Fruit fly (Drosophila melanogaster): ENCODE data around the gene CG5246.

DNA sequence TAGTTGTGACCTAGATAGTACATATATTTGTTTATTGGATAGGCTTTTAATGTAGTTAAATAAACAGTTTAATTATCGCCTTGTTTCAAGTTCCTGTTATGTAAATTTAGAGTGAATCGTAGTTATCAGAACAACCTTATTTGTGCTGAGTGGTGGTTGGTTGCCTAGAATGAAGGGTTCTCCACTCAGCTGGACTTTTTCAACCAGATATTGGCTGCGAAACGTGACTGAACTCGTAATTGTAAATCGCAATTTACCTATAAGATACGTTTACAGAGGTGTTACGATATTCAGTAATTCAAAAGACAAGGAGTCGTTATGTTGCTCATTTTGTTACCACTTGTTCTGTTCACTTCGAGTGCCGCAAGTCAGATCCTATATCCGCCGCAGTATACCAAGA lies 1.7 kb downstream of the CG5246 start, which contains the start of gene CG5255:
- TF ChIP-seq CTCF (optimal IDR thresholded peaks at IDR 0.05) (no peak), CG8478 (optimal IDR thresholded peaks at IDR 0.05) (no peak)
